Fruit fly (Drosophila melanogaster) whole organism, wandering third instar larva: Measurements from ENCODE around the gene CG43156.
A peak's percentile ranks its signal among the peaks of the same experiment; 100 is the strongest.

Source experiments
- Abd-B ChIP-seq: fragments of >200 bp; optimal IDR thresholded peaks from 2 replicates; lab custom pipeline; 2017; ENCODE audit warnings: missing biosample characterization, missing genetic modification characterization
- CG9705 ChIP-seq: fragments of 200-800 bp; sonication (Bioruptor generic); optimal IDR thresholded peaks from 2 replicates; lab custom pipeline; 2018; ENCODE audit warnings: missing biosample characterization, mild to moderate bottlenecking, missing genetic modification characterization
- Dfd ChIP-seq: fragments of >200 bp; optimal IDR thresholded peaks from 2 replicates; lab custom pipeline; 2017; ENCODE audit warnings: missing biosample characterization, missing genetic modification characterization
- Dif ChIP-seq: fragments of 200-275, 200-300 bp; sonication (Bioruptor generic); optimal IDR thresholded peaks from 2 replicates; lab custom pipeline; 2018; ENCODE audit warnings: missing biosample characterization, missing genetic modification characterization; ENCODE audit not compliant: partially characterized antibody
- HLH106 ChIP-seq: fragments of 200-800 bp; optimal IDR thresholded peaks from 3 replicates; lab custom pipeline; 2019; ENCODE audit warnings: missing biosample characterization, mild to moderate bottlenecking, missing genetic modification characterization, moderate library complexity
- Hnf4 ChIP-seq: fragments of 200-800 bp; sonication (Bioruptor generic); optimal IDR thresholded peaks from 2 replicates; lab custom pipeline; 2016; ENCODE audit warnings: missing biosample characterization, mild to moderate bottlenecking, missing genetic modification characterization
- Hr78 ChIP-seq: fragments of >200 bp; optimal IDR thresholded peaks from 2 replicates; lab custom pipeline; 2017; ENCODE audit warnings: missing biosample characterization, missing genetic modification characterization
- Hr83 ChIP-seq: fragments of 200-300 bp; sonication (Bioruptor generic); optimal IDR thresholded peaks from 2 replicates; lab custom pipeline; 2016; ENCODE audit warnings: missing biosample characterization, mild to moderate bottlenecking, missing genetic modification characterization, moderate library complexity; ENCODE audit not compliant: poor library complexity, severe bottlenecking
- Jra ChIP-seq: sonication (Bioruptor generic); optimal IDR thresholded peaks from 2 replicates; lab custom pipeline; 2016; ENCODE audit warnings: missing biosample characterization, missing genetic modification characterization
- Mio ChIP-seq: sonication (Bioruptor generic); optimal IDR thresholded peaks from 2 replicates; lab custom pipeline; 2016; ENCODE audit warnings: missing biosample characterization, missing genetic modification characterization
- Myc ChIP-seq: fragments of >200 bp; optimal IDR thresholded peaks from 2 replicates; lab custom pipeline; 2017
- N ChIP-seq: fragments of >200 bp; optimal IDR thresholded peaks from 2 replicates; lab custom pipeline; 2018; ENCODE audit warnings: missing biosample characterization, missing external identifiers, missing genetic modification characterization
- OdsH ChIP-seq: fragments of 200-800 bp; sonication (Bioruptor generic); optimal IDR thresholded peaks from 2 replicates; lab custom pipeline; 2016; ENCODE audit warnings: missing biosample characterization, mild to moderate bottlenecking, missing genetic modification characterization
- Rel ChIP-seq, 2 experiments: fragments of 200-800 bp; sonication (Bioruptor generic) in 1 of 2; optimal IDR thresholded peaks; 2 replicates in 1 of 2; 3 replicates in 1 of 2; lab custom pipeline; 2016 to 2019; ENCODE audit warnings: mild to moderate bottlenecking in 2 of 2, missing biosample characterization in 2 of 2, missing genetic modification characterization in 2 of 2, moderate library complexity in 1 of 2
- Sp1 ChIP-seq: fragments of 200-800 bp; sonication (Bioruptor generic); optimal IDR thresholded peaks from 3 replicates; lab custom pipeline; 2019; ENCODE audit warnings: missing biosample characterization, mild to moderate bottlenecking, missing genetic modification characterization, moderate library complexity
- Vsx2 ChIP-seq: fragments of 200-300, 225-300 bp; sonication (Bioruptor generic); optimal IDR thresholded peaks from 2 replicates; lab custom pipeline; 2018; ENCODE audit warnings: missing biosample characterization, missing genetic modification characterization; ENCODE audit not compliant: partially characterized antibody
- br ChIP-seq: fragments of 200-800 bp; sonication (Bioruptor generic); optimal IDR thresholded peaks from 2 replicates; lab custom pipeline; 2016; ENCODE audit warnings: missing biosample characterization, missing genetic modification characterization
- brk ChIP-seq: fragments of 200-800 bp; sonication (Bioruptor generic); optimal IDR thresholded peaks from 2 replicates; lab custom pipeline; 2016; ENCODE audit warnings: missing biosample characterization, mild to moderate bottlenecking, missing genetic modification characterization
- dl ChIP-seq, 2 experiments: fragments of 175-275, 200-275 bp in 1 of 2; fragments of 200-275 bp in 1 of 2; sonication (Bioruptor generic); optimal IDR thresholded peaks; lab custom pipeline; 2018; ENCODE audit warnings: mild to moderate bottlenecking in 2 of 2, missing biosample characterization in 2 of 2, missing genetic modification characterization in 2 of 2, moderate library complexity in 2 of 2; ENCODE audit not compliant: partially characterized antibody in 2 of 2, insufficient read depth in 1 of 2
- dmrt93B ChIP-seq: fragments of 200-800 bp; sonication (Bioruptor generic); optimal IDR thresholded peaks from 2 replicates; lab custom pipeline; 2018; ENCODE audit warnings: missing biosample characterization, mild to moderate bottlenecking, missing genetic modification characterization
- dsf ChIP-seq: sonication (Bioruptor generic); optimal IDR thresholded peaks from 2 replicates; lab custom pipeline; 2016; ENCODE audit warnings: missing biosample characterization, missing genetic modification characterization, borderline replicate concordance
- ey ChIP-seq: fragments of 200-800 bp; sonication (Bioruptor generic); optimal IDR thresholded peaks from 2 replicates; lab custom pipeline; 2016; ENCODE audit warnings: missing biosample characterization, missing genetic modification characterization
- foxo ChIP-seq, 2 experiments: fragments of 200-800 bp; sonication (Bioruptor generic); optimal IDR thresholded peaks; 2 replicates in 1 of 2; 3 replicates in 1 of 2; lab custom pipeline; 2016 to 2017; ENCODE audit warnings: missing biosample characterization in 2 of 2, missing genetic modification characterization in 2 of 2
- fru ChIP-seq: fragments of 200-800 bp; sonication (Bioruptor generic); optimal IDR thresholded peaks from 3 replicates; lab custom pipeline; 2016; ENCODE audit warnings: missing biosample characterization, mild to moderate bottlenecking, missing genetic modification characterization
- h ChIP-seq: fragments of 200-800 bp; sonication (Bioruptor generic); optimal IDR thresholded peaks from 3 replicates; lab custom pipeline; 2016; ENCODE audit warnings: missing biosample characterization, mild to moderate bottlenecking, missing genetic modification characterization
- jim ChIP-seq: fragments of 175-275, 200-325 bp; sonication (Bioruptor generic); optimal IDR thresholded peaks from 2 replicates; lab custom pipeline; 2016; ENCODE audit warnings: missing biosample characterization, mild to moderate bottlenecking, missing genetic modification characterization
- lola ChIP-seq: fragments of >200 bp; optimal IDR thresholded peaks from 2 replicates; lab custom pipeline; 2017; ENCODE audit warnings: missing biosample characterization, missing genetic modification characterization
- pan ChIP-seq: fragments of >200 bp; optimal IDR thresholded peaks from 2 replicates; lab custom pipeline; 2017
- psq ChIP-seq: fragments of 200-800 bp; sonication (Bioruptor generic); optimal IDR thresholded peaks from 3 replicates; lab custom pipeline; 2017; ENCODE audit warnings: missing biosample characterization, mild to moderate bottlenecking, missing genetic modification characterization, moderate library complexity
- rgr ChIP-seq: fragments of 200-800 bp; sonication (Bioruptor generic); optimal IDR thresholded peaks from 3 replicates; lab custom pipeline; 2016; ENCODE audit warnings: missing biosample characterization, mild to moderate bottlenecking, missing genetic modification characterization
- sage ChIP-seq: fragments of 200-800 bp; sonication (Bioruptor generic); optimal IDR thresholded peaks from 2 replicates; lab custom pipeline; 2016; ENCODE audit warnings: missing biosample characterization, mild to moderate bottlenecking, missing genetic modification characterization
- sv ChIP-seq: fragments of 200-800 bp; sonication (Bioruptor generic); optimal IDR thresholded peaks from 3 replicates; lab custom pipeline; 2016; ENCODE audit warnings: missing biosample characterization, missing genetic modification characterization
- usp ChIP-seq: fragments of >200 bp; optimal IDR thresholded peaks from 2 replicates; lab custom pipeline; 2017; ENCODE audit warnings: missing biosample characterization, missing genetic modification characterization
- woc ChIP-seq: sonication (Bioruptor generic); optimal IDR thresholded peaks from 2 replicates; lab custom pipeline; 2016; ENCODE audit warnings: missing biosample characterization, mild to moderate bottlenecking, missing genetic modification characterization

CG43156 gene

dm6 chrX:11920959-11921358 lies 14.3 kb upstream of the CG43156 start (continued):
- peak; percentile 74 for TF ChIP-seq br (GFP tag; lab: Kevin White, UChicago)
- peak; percentile 71 for TF ChIP-seq brk (GFP tag; lab: Kevin White, UChicago)
- TF ChIP-seq woc (GFP tag; lab: Kevin White, UChicago): peak; percentile 69
- TF ChIP-seq foxo (GFP tag; optimal IDR thresholded peaks at IDR 0.05; lab: Kevin White, UChicago): peak in 1 of 2 experiments; percentile 85
- no peak for TF ChIP-seq N (GFP tag; lab: Kevin White, UChicago)
- TF ChIP-seq ey: peak; percentile 75
- TF ChIP-seq, all 38 proteins: peak for 20

dm6 chrX:11917056-11917633 lies 10.5 kb upstream of the CG43156 start, which contains the start of gene pot:
Gene pot (minus strand): TSS chrX:11917260.
- TF ChIP-seq Hr83: peak; percentile 36
- peak in 1 of 2 experiments; percentile 33 for TF ChIP-seq dl (GFP tag; optimal IDR thresholded peaks at IDR 0.05; lab: Kevin White, UChicago; ENCODE audit: insufficient read depth in 1 of 2, partially characterized antibody in 2 of 2)
- TF ChIP-seq OdsH: no peak
- TF ChIP-seq Dif: peak; percentile 18
- no peak for TF ChIP-seq sage (GFP tag; lab: Kevin White, UChicago)
- TF ChIP-seq Vsx2 (GFP tag; lab: Kevin White, UChicago): peak; percentile 62
- peak; percentile 61 for TF ChIP-seq Myc
- TF ChIP-seq woc (GFP tag; lab: Kevin White, UChicago): peak; percentile 14
- TF ChIP-seq, all 38 proteins: peak for 6

DNA sequence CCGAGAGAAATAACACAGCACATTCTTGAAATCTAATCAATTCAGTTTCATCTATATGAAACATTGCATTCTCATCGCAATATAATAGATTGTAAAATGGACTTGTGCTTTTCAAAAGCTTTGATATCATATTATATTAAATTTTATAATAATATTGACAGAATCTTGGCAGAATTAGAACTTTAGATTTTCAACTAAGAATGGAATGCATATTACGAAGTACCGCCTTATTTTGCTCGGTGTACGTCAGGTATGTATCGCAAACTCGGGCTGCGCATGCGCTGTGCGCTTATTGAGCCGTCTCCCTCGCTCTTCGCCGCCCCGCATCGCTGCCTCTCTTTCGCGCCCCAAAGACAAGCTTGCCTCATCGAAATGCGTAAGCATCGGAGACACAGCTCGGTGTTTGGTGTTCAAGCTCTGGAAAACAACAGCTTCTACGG lies 8.5 kb upstream of the CG43156 start:
- TF ChIP-seq rgr (GFP tag; lab: Kevin White, UChicago): peak; percentile 77
- TF ChIP-seq N (GFP tag; lab: Kevin White, UChicago): no peak
- TF ChIP-seq brk (GFP tag; lab: Kevin White, UChicago): peak; percentile 65
- TF ChIP-seq jim: no peak
- TF ChIP-seq pan (lab: Kevin White, UChicago): no peak
- TF ChIP-seq Mio (GFP tag; lab: Kevin White, UChicago): no peak
- TF ChIP-seq h: peak; percentile 77
- peak; percentile 77 for TF ChIP-seq fru
- TF ChIP-seq Hnf4 (GFP tag; lab: Kevin White, UChicago): peak; percentile 37
- TF ChIP-seq foxo (GFP tag; optimal IDR thresholded peaks at IDR 0.05; lab: Kevin White, UChicago): peak in 1 of 2 experiments; percentile 83
- TF ChIP-seq ey: peak; percentile 53
- TF ChIP-seq Abd-B: no peak
- no peak for TF ChIP-seq usp (GFP tag; lab: Kevin White, UChicago)
- peak; percentile 95 for TF ChIP-seq Sp1 (GFP tag; lab: Kevin White, UChicago)
- peak; percentile 65 for TF ChIP-seq br (GFP tag; lab: Kevin White, UChicago)
- TF ChIP-seq dsf (GFP tag; lab: Kevin White, UChicago): no peak
- no peak for TF ChIP-seq Dfd (GFP tag; lab: Kevin White, UChicago)
- peak; percentile 90 for TF ChIP-seq CG9705 (GFP tag; lab: Kevin White, UChicago)
- TF ChIP-seq dmrt93B (GFP tag; lab: Kevin White, UChicago): peak; percentile 84
- TF ChIP-seq HLH106 (tag; lab: Kevin White, UChicago): peak; percentile 96
- peak; percentile 79 for TF ChIP-seq psq (GFP tag; lab: Kevin White, UChicago)
- peak; percentile 70 for TF ChIP-seq sv (GFP tag; lab: Kevin White, UChicago)
- peak; percentile 65 for TF ChIP-seq woc (GFP tag; lab: Kevin White, UChicago)
- TF ChIP-seq Rel (GFP tag; optimal IDR thresholded peaks at IDR 0.05; lab: Kevin White, UChicago): no peak
- peak; percentile 77 for TF ChIP-seq Rel (tag; optimal IDR thresholded peaks at IDR 0.05; lab: Kevin White, UChicago)
- TF ChIP-seq Jra (GFP tag; lab: Kevin White, UChicago): no peak
- no peak for TF ChIP-seq Hr78 (GFP tag; lab: Kevin White, UChicago)
- TF ChIP-seq OdsH: peak; percentile 84
- TF ChIP-seq, all 38 proteins: peak for 17

DNA sequence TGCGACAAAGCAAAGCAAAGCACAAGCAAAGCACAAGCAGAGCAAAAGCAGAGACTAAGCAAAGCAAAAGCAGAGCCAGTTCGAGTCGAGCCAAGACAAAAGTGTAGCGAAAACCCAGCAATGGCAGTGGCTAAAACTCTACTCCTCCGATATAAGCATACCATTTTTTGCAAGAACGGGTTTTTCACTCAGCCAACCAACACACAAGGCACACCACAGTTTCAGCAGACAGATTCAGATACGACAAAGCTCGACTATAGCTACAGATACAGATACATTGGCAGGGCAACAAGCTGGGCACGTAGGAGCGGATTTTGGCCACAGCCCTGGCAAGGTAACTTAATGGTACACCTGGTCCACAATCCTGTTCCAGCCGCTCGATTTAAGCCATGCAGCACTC lies 6.9 kb upstream of the CG43156 start:
- TF ChIP-seq br (GFP tag; lab: Kevin White, UChicago) (no peak), woc (GFP tag; lab: Kevin White, UChicago) (peak; percentile 21), lola (GFP tag; lab: Kevin White, UChicago) (no peak), Mio (GFP tag; lab: Kevin White, UChicago) (no peak), HLH106 (tag; lab: Kevin White, UChicago) (no peak), Myc (no peak)
